Fruit fly (Drosophila melanogaster): ENCODE results near the gene ATP6AP2.
A peak's percentile ranks its signal among the peaks of the same experiment; 100 is the strongest.

Gene ATP6AP2

DNA sequence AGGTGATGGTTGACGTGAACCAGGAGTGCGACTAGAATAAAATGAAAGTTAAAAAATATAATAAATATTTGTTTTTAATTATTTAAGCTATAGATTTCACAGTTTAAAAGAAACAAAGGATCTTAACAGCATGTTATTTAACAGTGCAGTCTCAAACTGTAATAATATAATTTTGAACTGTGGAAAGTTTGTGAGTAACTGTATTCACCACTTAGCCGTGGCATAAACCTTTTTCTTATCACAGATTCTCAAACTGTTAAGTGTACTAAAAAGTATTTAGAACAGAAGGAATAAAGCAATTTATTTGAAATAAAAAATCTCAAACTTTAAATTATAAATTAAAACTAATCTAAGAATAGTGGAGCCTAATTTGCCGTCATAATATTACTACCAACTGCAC lies 46.2 kb upstream of the ATP6AP2 start (continued):
- no peak for TF ChIP-seq Kr (GFP tag; optimal IDR thresholded peaks at IDR 0.05)
- TF ChIP-seq psq (GFP tag; optimal IDR thresholded peaks at IDR 0.05) = no peak
- TF ChIP-seq MBD-R2 (GFP tag; IDR thresholded peaks at IDR 0.05) = no peak
- no peak for TF ChIP-seq Max (GFP tag; optimal IDR thresholded peaks at IDR 0.05)
- no peak for TF ChIP-seq CG7987 (GFP tag; optimal IDR thresholded peaks at IDR 0.05)
- TF ChIP-seq Sox102F (GFP tag; optimal IDR thresholded peaks at IDR 0.05) = peak; percentile 9
- no peak for TF ChIP-seq Sin3A (optimal IDR thresholded peaks at IDR 0.05)
- no peak for TF ChIP-seq CG3065 (GFP tag; optimal IDR thresholded peaks at IDR 0.05)
- no peak for TF ChIP-seq Gug (GFP tag; IDR thresholded peaks at IDR 0.05)
- peak; percentile 22 for TF ChIP-seq CG2712 (tag; optimal IDR thresholded peaks at IDR 0.05)
- TF ChIP-seq ap (GFP tag; IDR thresholded peaks at IDR 0.05) = no peak
- TF ChIP-seq Dip2 (GFP tag; IDR thresholded peaks at IDR 0.05) = no peak
- no peak for TF ChIP-seq CG11398 (GFP tag; optimal IDR thresholded peaks at IDR 0.05)
- TF ChIP-seq Camta (GFP tag; optimal IDR thresholded peaks at IDR 0.05) = no peak
- no peak for TF ChIP-seq Dfd (GFP tag; optimal IDR thresholded peaks at IDR 0.05)
- TF ChIP-seq Asciz (GFP tag; optimal IDR thresholded peaks at IDR 0.05) = no peak
- TF ChIP-seq shn (GFP tag; optimal IDR thresholded peaks at IDR 0.05) = no peak
- no peak for TF ChIP-seq CG17186 (GFP tag; optimal IDR thresholded peaks at IDR 0.05)
- TF ChIP-seq CG12219 (GFP tag; optimal IDR thresholded peaks at IDR 0.05) = no peak
- TF ChIP-seq Sry-β (GFP tag; optimal IDR thresholded peaks at IDR 0.05) = no peak
- TF ChIP-seq CG10654 (GFP tag; optimal IDR thresholded peaks at IDR 0.05) = no peak
- TF ChIP-seq CG12104 (GFP tag; optimal IDR thresholded peaks at IDR 0.05) = no peak
- no peak for TF ChIP-seq Hsf (GFP tag; optimal IDR thresholded peaks at IDR 0.05)
- TF ChIP-seq CG18599 (GFP tag; optimal IDR thresholded peaks at IDR 0.05) = no peak
- TF ChIP-seq Dll (GFP tag; IDR thresholded peaks at IDR 0.05; ENCODE audit: partially characterized antibody) = no peak
- no peak for TF ChIP-seq sug (tag; optimal IDR thresholded peaks at IDR 0.05)
- TF ChIP-seq CG6654 (GFP tag; optimal IDR thresholded peaks at IDR 0.05) = peak; percentile 100
- TF ChIP-seq CG15269 (tag; optimal IDR thresholded peaks at IDR 0.05) = no peak
- TF ChIP-seq HHEX (GFP tag; optimal IDR thresholded peaks at IDR 0.05) = no peak
- TF ChIP-seq ERR (GFP tag; optimal IDR thresholded peaks at IDR 0.05) = no peak
- TF ChIP-seq CG1647 (GFP tag; optimal IDR thresholded peaks at IDR 0.05) = no peak
- TF ChIP-seq CG7928 (GFP tag; optimal IDR thresholded peaks at IDR 0.05) = no peak
- TF ChIP-seq lilli (GFP tag; optimal IDR thresholded peaks at IDR 0.05) = no peak
- no peak for TF ChIP-seq CkIIα-i1 (GFP tag; IDR thresholded peaks at IDR 0.05)
- no peak for TF ChIP-seq chm (GFP tag; IDR thresholded peaks at IDR 0.05)
- no peak for TF ChIP-seq CG8281 (tag; optimal IDR thresholded peaks at IDR 0.05)
- TF ChIP-seq croc (GFP tag; conservative IDR thresholded peaks at IDR 0.05) = no peak
- no peak for TF ChIP-seq CG8388 (GFP tag; optimal IDR thresholded peaks at IDR 0.05)
- TF ChIP-seq CG42726 (GFP tag; IDR thresholded peaks at IDR 0.05; ENCODE audit: partially characterized antibody) = no peak; the same call in 1 of the 2 replicates
- TF ChIP-seq fd102C (GFP tag; optimal IDR thresholded peaks at IDR 0.05) = no peak
- no peak for TF ChIP-seq exex (tag; optimal IDR thresholded peaks at IDR 0.05)
- no peak for TF ChIP-seq unc-4 (GFP tag; IDR thresholded peaks at IDR 0.05; ENCODE audit: partially characterized antibody)
- no peak for TF ChIP-seq CG13775 (GFP tag; optimal IDR thresholded peaks at IDR 0.05)
- TF ChIP-seq Eip74EF (GFP tag; optimal IDR thresholded peaks at IDR 0.05) = no peak
- no peak for TF ChIP-seq NfI (GFP tag; optimal IDR thresholded peaks at IDR 0.05)
- no peak for TF ChIP-seq Hr39 (optimal IDR thresholded peaks at IDR 0.05)
- TF ChIP-seq inv (GFP tag; IDR thresholded peaks at IDR 0.05; ENCODE audit: partially characterized antibody) = peak; percentile 39; the same call in 1 of the 2 replicates
- TF ChIP-seq row (GFP tag; IDR thresholded peaks at IDR 0.05) = no peak
- no peak for TF ChIP-seq twi (tag; optimal IDR thresholded peaks at IDR 0.05)
- TF ChIP-seq pzg (GFP tag; optimal IDR thresholded peaks at IDR 0.05) = no peak
- no peak for TF ChIP-seq stc (GFP tag; IDR thresholded peaks at IDR 0.05)
- no peak for TF ChIP-seq CG12744 (GFP tag; optimal IDR thresholded peaks at IDR 0.05)
